Worm (Caenorhabditis elegans): ENCODE data around the gene C55A6.1.

ce11 chrV:11513432-11513831 lies 8.7 kb upstream of the C55A6.1 start, which contains the start of gene C55A6.3:
- TF ChIP-seq him-1 (tag; optimal IDR thresholded peaks at IDR 0.05): no peak
- no peak for TF ChIP-seq W03F9.2 (tag; optimal IDR thresholded peaks at IDR 0.05)

Data from whole organism, L4/young adult.